Fruit fly (Drosophila melanogaster) whole organism, embryonic: ENCODE results near the gene tank.
A peak's percentile ranks its signal among the peaks of the same experiment; 100 is the strongest.

Experiments used
- B-H2 ChIP-seq: fragments of 200-800 bp; sonication (Bioruptor generic); optimal IDR thresholded peaks from 2 replicates; lab custom pipeline; 2018; ENCODE audit warnings: missing biosample characterization, mild to moderate bottlenecking, missing genetic modification characterization
- BEAF-32 ChIP-seq: fragments of 200-800 bp; sonication (Bioruptor generic); optimal IDR thresholded peaks from 3 replicates; lab custom pipeline; 2017; ENCODE audit warnings: missing biosample characterization, missing genetic modification characterization, mild to moderate bottlenecking, moderate library complexity, missing genetic modification reagents
- Bgb ChIP-seq: fragments of 200-800 bp; sonication (Bioruptor generic); IDR thresholded peaks from 2 replicates; pipeline ENCODE4 v1.3.6; 2022; ENCODE audit warnings: missing biosample characterization, missing genetic modification characterization; ENCODE audit not compliant: partially characterized antibody
- CG10147 ChIP-seq: fragments of 200-800 bp; sonication (Bioruptor generic); optimal IDR thresholded peaks from 2 replicates; lab custom pipeline; 2019; ENCODE audit warnings: missing biosample characterization, mild to moderate bottlenecking, missing genetic modification characterization, moderate library complexity
- CG11695 ChIP-seq: fragments of 200-800 bp; sonication (Bioruptor generic); IDR thresholded peaks from 3 replicates; pipeline ENCODE4 v1.3.6; 2022; ENCODE audit warnings: missing biosample characterization, missing genetic modification characterization
- CG12071 ChIP-seq: fragments of 200-800 bp; sonication (Bioruptor generic); optimal IDR thresholded peaks from 3 replicates; lab custom pipeline; 2018; ENCODE audit warnings: missing biosample characterization, mild to moderate bottlenecking, missing genetic modification characterization
- CG12155 ChIP-seq: fragments of 200-800 bp; sonication (Bioruptor generic); optimal IDR thresholded peaks from 3 replicates; lab custom pipeline; 2016; ENCODE audit warnings: missing biosample characterization, missing genetic modification characterization
- CG1233 ChIP-seq: fragments of 200-800 bp; sonication (Bioruptor generic); optimal IDR thresholded peaks from 4 replicates; lab custom pipeline; 2018; ENCODE audit warnings: missing biosample characterization, mild to moderate bottlenecking, missing genetic modification characterization
- CG13424 ChIP-seq: fragments of 200-800 bp; sonication (Bioruptor generic); optimal IDR thresholded peaks from 2 replicates; lab custom pipeline; 2019; ENCODE audit warnings: missing biosample characterization, mild to moderate bottlenecking, missing genetic modification characterization, moderate library complexity
- CG13775 ChIP-seq: fragments of 200-800 bp; sonication (Bioruptor generic); optimal IDR thresholded peaks from 3 replicates; lab custom pipeline; 2017; ENCODE audit warnings: missing biosample characterization, mild to moderate bottlenecking, missing genetic modification characterization
- CG14965 ChIP-seq: fragments of 200-800 bp; sonication (Bioruptor generic); optimal IDR thresholded peaks from 2 replicates; lab custom pipeline; 2016; ENCODE audit warnings: missing biosample characterization, missing genetic modification characterization, borderline replicate concordance
- CG15479 ChIP-seq: fragments of 200-800 bp; sonication (Bioruptor generic); optimal IDR thresholded peaks from 3 replicates; lab custom pipeline; 2019; ENCODE audit warnings: missing biosample characterization, mild to moderate bottlenecking, missing genetic modification characterization, moderate library complexity
- CG15514 ChIP-seq: fragments of 200-800 bp; sonication (Bioruptor generic); optimal IDR thresholded peaks from 3 replicates; lab custom pipeline; 2017; ENCODE audit warnings: missing biosample characterization, missing genetic modification characterization, mild to moderate bottlenecking, moderate library complexity, missing genetic modification reagents
- CG15696 ChIP-seq: fragments of 200-800 bp; sonication (Bioruptor generic); optimal IDR thresholded peaks from 2 replicates; lab custom pipeline; 2019; ENCODE audit warnings: missing biosample characterization, mild to moderate bottlenecking, missing genetic modification characterization, moderate library complexity
- CG17385 ChIP-seq: fragments of 200-800 bp; sonication (Bioruptor generic); optimal IDR thresholded peaks from 3 replicates; lab custom pipeline; 2018; ENCODE audit warnings: missing biosample characterization, mild to moderate bottlenecking, missing genetic modification characterization
- CG18476 ChIP-seq: fragments of 200-800 bp; sonication (Bioruptor generic); optimal IDR thresholded peaks from 2 replicates; lab custom pipeline; 2016; ENCODE audit warnings: missing biosample characterization, mild to moderate bottlenecking, missing genetic modification characterization
- CG2202 ChIP-seq: fragments of 200-800 bp; sonication (Bioruptor generic); optimal IDR thresholded peaks from 2 replicates; lab custom pipeline; 2018; ENCODE audit warnings: missing biosample characterization, mild to moderate bottlenecking, missing genetic modification characterization
- CG34376 ChIP-seq: fragments of 200-800 bp; sonication (Bioruptor generic); optimal IDR thresholded peaks from 2 replicates; lab custom pipeline; 2018; ENCODE audit warnings: missing biosample characterization, mild to moderate bottlenecking, missing genetic modification characterization
- CG43689 ChIP-seq: fragments of 200-800 bp; sonication (Bioruptor generic); IDR thresholded peaks from 2 replicates; pipeline ENCODE4 v1.3.6; 2022; ENCODE audit warnings: missing biosample characterization, missing genetic modification characterization
- CG4404 ChIP-seq: fragments of 200-800 bp; sonication (Bioruptor generic); IDR thresholded peaks from 2 replicates; pipeline ENCODE4 v1.3.6; 2022; ENCODE audit warnings: missing biosample characterization, missing genetic modification characterization
- CG4730 ChIP-seq: fragments of 200-800 bp; sonication (Bioruptor generic); IDR thresholded peaks from 2 replicates; pipeline ENCODE4 v1.3.6; 2022; ENCODE audit warnings: missing biosample characterization, missing genetic modification characterization
- CG6683 ChIP-seq: fragments of 200-800 bp; sonication (Bioruptor generic); optimal IDR thresholded peaks from 2 replicates; lab custom pipeline; 2017; ENCODE audit warnings: missing biosample characterization, mild to moderate bottlenecking, missing genetic modification characterization, missing genetic modification reagents
- CG6765 ChIP-seq: fragments of 200-800 bp; sonication (Bioruptor generic); optimal IDR thresholded peaks from 3 replicates; lab custom pipeline; 2017; ENCODE audit warnings: missing biosample characterization, mild to moderate bottlenecking, missing genetic modification characterization
- CG7987 ChIP-seq: fragments of 200-800 bp; sonication (Bioruptor generic); optimal IDR thresholded peaks from 2 replicates; lab custom pipeline; 2018; ENCODE audit warnings: missing biosample characterization, mild to moderate bottlenecking, missing genetic modification characterization, moderate library complexity
- CG9727 ChIP-seq: fragments of 200-800 bp; sonication (Bioruptor generic); optimal IDR thresholded peaks from 3 replicates; lab custom pipeline; 2017; ENCODE audit warnings: missing biosample characterization, mild to moderate bottlenecking, missing genetic modification characterization
- CG9932 ChIP-seq: fragments of 200-800 bp; sonication (Bioruptor generic); IDR thresholded peaks from 2 replicates; pipeline ENCODE4 v1.3.6; 2022; ENCODE audit warnings: missing biosample characterization, missing genetic modification characterization
- CHES-1-like ChIP-seq: fragments of 200-800 bp; sonication (Bioruptor generic); optimal IDR thresholded peaks from 2 replicates; lab custom pipeline; 2016; ENCODE audit warnings: missing biosample characterization, missing genetic modification characterization
- D19B ChIP-seq: fragments of 200-800 bp; sonication (Bioruptor generic); optimal IDR thresholded peaks from 2 replicates; lab custom pipeline; 2017; ENCODE audit warnings: missing biosample characterization, mild to moderate bottlenecking, missing genetic modification characterization
- Dip2 ChIP-seq: fragments of 200-800 bp; sonication (Bioruptor generic); IDR thresholded peaks from 2 replicates; pipeline ENCODE4 v1.3.6; 2022; ENCODE audit warnings: missing biosample characterization, missing genetic modification characterization
- Dp ChIP-seq: fragments of 200-800 bp; sonication (Bioruptor generic); optimal IDR thresholded peaks from 2 replicates; lab custom pipeline; 2018; ENCODE audit warnings: missing biosample characterization, mild to moderate bottlenecking, missing genetic modification characterization, moderate library complexity
- E2f2 ChIP-seq: fragments of 200-800 bp; sonication (Bioruptor generic); IDR thresholded peaks from 2 replicates; pipeline ENCODE4 v1.3.6; 2022; ENCODE audit warnings: missing biosample characterization, missing genetic modification characterization
- Fer1 ChIP-seq: fragments of 200-800 bp; sonication (Bioruptor generic); optimal IDR thresholded peaks from 2 replicates; lab custom pipeline; 2017; ENCODE audit warnings: missing biosample characterization, mild to moderate bottlenecking, missing genetic modification characterization
- MTF-1 ChIP-seq: fragments of 200-800 bp; sonication (Bioruptor generic); optimal IDR thresholded peaks from 2 replicates; lab custom pipeline; 2018; ENCODE audit warnings: missing biosample characterization, mild to moderate bottlenecking, missing genetic modification characterization, borderline replicate concordance
- Med ChIP-seq: fragments of 200-800 bp; sonication (Bioruptor generic); peaks from one replicate; lab custom pipeline; 2016; ENCODE audit warnings: missing biosample characterization, missing genetic modification characterization, mild to moderate bottlenecking, inconsistent platforms, moderate library complexity
- Nf-YB ChIP-seq: fragments of 200-800 bp; sonication (Bioruptor generic); optimal IDR thresholded peaks from 3 replicates; lab custom pipeline; 2019; ENCODE audit warnings: missing biosample characterization, mild to moderate bottlenecking, missing genetic modification characterization, moderate library complexity
- PHDP ChIP-seq: fragments of 200-800 bp; sonication (Bioruptor generic); optimal IDR thresholded peaks from 3 replicates; lab custom pipeline; 2018; ENCODE audit warnings: missing biosample characterization, mild to moderate bottlenecking, missing genetic modification characterization, moderate library complexity
- Sox100B ChIP-seq: fragments of 200-800 bp; sonication (Bioruptor generic); optimal IDR thresholded peaks from 3 replicates; lab custom pipeline; 2018; ENCODE audit warnings: missing biosample characterization, mild to moderate bottlenecking, missing genetic modification characterization
- Sox102F ChIP-seq: fragments of 200-800 bp; sonication (Bioruptor generic); optimal IDR thresholded peaks from 2 replicates; lab custom pipeline; 2018; ENCODE audit warnings: missing biosample characterization, mild to moderate bottlenecking, missing genetic modification characterization, moderate library complexity
- TFAM ChIP-seq: fragments of 200-800 bp; sonication (Bioruptor generic); optimal IDR thresholded peaks from 2 replicates; lab custom pipeline; 2017; ENCODE audit warnings: missing biosample characterization, missing genetic modification characterization, inconsistent platforms
- ara ChIP-seq: fragments of 200-800 bp; sonication (Bioruptor generic); IDR thresholded peaks from 2 replicates; pipeline ENCODE4 v1.3.6; 2022; ENCODE audit warnings: missing biosample characterization, missing genetic modification characterization
- gsb-n ChIP-seq: fragments of 200-800 bp; sonication (Bioruptor generic); optimal IDR thresholded peaks from 3 replicates; lab custom pipeline; 2018; ENCODE audit warnings: missing biosample characterization, mild to moderate bottlenecking, missing genetic modification characterization
- knrl ChIP-seq: fragments of 200-800 bp; sonication (Bioruptor generic); IDR thresholded peaks from 3 replicates; pipeline ENCODE4 v1.3.6; 2022; ENCODE audit warnings: missing biosample characterization, missing genetic modification characterization; ENCODE audit not compliant: partially characterized antibody
- odd ChIP-seq: fragments of 200-800 bp; sonication (Bioruptor generic); optimal IDR thresholded peaks from 2 replicates; lab custom pipeline; 2017; ENCODE audit warnings: missing biosample characterization, mild to moderate bottlenecking, missing genetic modification characterization
- schlank ChIP-seq: fragments of 200-800 bp; sonication (Bioruptor generic); optimal IDR thresholded peaks from 2 replicates; lab custom pipeline; 2018; ENCODE audit warnings: missing biosample characterization, mild to moderate bottlenecking, missing genetic modification characterization
- sna ChIP-seq: fragments of 200-800 bp; sonication (Bioruptor generic); IDR thresholded peaks from 2 replicates; pipeline ENCODE4 v1.3.6; 2022; ENCODE audit warnings: missing biosample characterization, missing genetic modification characterization; ENCODE audit not compliant: partially characterized antibody
- stwl ChIP-seq: fragments of 200-800 bp; sonication (Bioruptor generic); optimal IDR thresholded peaks from 3 replicates; lab custom pipeline; 2018; ENCODE audit warnings: missing biosample characterization, mild to moderate bottlenecking, missing genetic modification characterization, moderate library complexity
- wek ChIP-seq: fragments of 200-800 bp; sonication (Bioruptor generic); optimal IDR thresholded peaks from 3 replicates; lab custom pipeline; 2018; ENCODE audit warnings: missing biosample characterization, mild to moderate bottlenecking, missing genetic modification characterization, moderate library complexity
- zen2 ChIP-seq: fragments of 200-800 bp; sonication (Bioruptor generic); IDR thresholded peaks from 3 replicates; pipeline ENCODE4 v1.3.6; 2022; ENCODE audit warnings: missing biosample characterization, missing genetic modification characterization; ENCODE audit not compliant: partially characterized antibody

tank gene

dm6 chr2L:4830490-4830889 is 7.3 kb downstream of the tank start, which contains the start of gene Fnta (continued):
- TF ChIP-seq CG18476 (GFP tag; lab: Kevin White, UChicago) = no peak
- TF ChIP-seq CG13775 (GFP tag; lab: Kevin White, UChicago) = no peak
- TF ChIP-seq CG9932 = no peak
- no peak for TF ChIP-seq CG12155 (GFP tag; lab: Kevin White, UChicago)
- no peak for TF ChIP-seq ara
- TF ChIP-seq gsb-n (tag; lab: Kevin White, UChicago) = no peak
- peak; percentile 89 for TF ChIP-seq sna (GFP tag; lab: Robert Waterston, UW)
- no peak for TF ChIP-seq CG1233
- TF ChIP-seq zen2 = peak; percentile 92
- TF ChIP-seq CG11695 (GFP tag; lab: Robert Waterston, UW) = 0 out of 3 replicates have a peak, but pooled peaks have one; percentile 22
- TF ChIP-seq D19B (GFP tag; lab: Kevin White, UChicago) = no peak
- peak; percentile 24; the same call in 1 of the 3 replicates for TF ChIP-seq knrl (GFP tag; lab: Robert Waterston, UW)
- TF ChIP-seq BEAF-32 (GFP tag; lab: Kevin White, UChicago) = peak; percentile 54
- TF ChIP-seq Dp = peak; percentile 80
- TF ChIP-seq Bgb (GFP tag; lab: Robert Waterston, UW) = peak; percentile 90
- peak; percentile 8 for TF ChIP-seq Med (GFP tag; lab: Kevin White, UChicago)
- TF ChIP-seq, all 482 proteins: peak for 53

- TF ChIP-seq CG4404 = no peak
- TF ChIP-seq MTF-1 = peak; percentile 16
- TF ChIP-seq Nf-YB (GFP tag; lab: Kevin White, UChicago) = no peak
- peak; percentile 42 for TF ChIP-seq CG15514 (GFP tag; lab: Kevin White, UChicago)
- no peak for TF ChIP-seq CG4730 (GFP tag; lab: Robert Waterston, UW)
- no peak for TF ChIP-seq Sox102F
- peak; percentile 57 for TF ChIP-seq CG6765 (GFP tag; lab: Kevin White, UChicago)
- TF ChIP-seq stwl (tag; lab: Kevin White, UChicago) = no peak
- peak; percentile 6 for TF ChIP-seq CG9727
- peak; percentile 22 for TF ChIP-seq odd (GFP tag; lab: Kevin White, UChicago)
- peak; percentile 24; the same call in 1 of the 2 replicates for TF ChIP-seq E2f2
- TF ChIP-seq CG11695 (GFP tag; lab: Robert Waterston, UW) = no peak
- TF ChIP-seq CG17385 = peak; percentile 12
- peak; percentile 70 for TF ChIP-seq CG7987 (GFP tag; lab: Kevin White, UChicago)
- TF ChIP-seq CG13424 (tag; lab: Kevin White, UChicago) = peak; percentile 19
- TF ChIP-seq CG15479 = peak; percentile 71
- TF ChIP-seq CG43689 = no peak
- peak; percentile 55 for TF ChIP-seq B-H2 (GFP tag; lab: Kevin White, UChicago)
- peak; percentile 12 for TF ChIP-seq Sox100B (GFP tag; lab: Kevin White, UChicago)
- peak; percentile 2 for TF ChIP-seq CG15696 (tag; lab: Kevin White, UChicago)
- no peak for TF ChIP-seq Dp
- peak; percentile 33 for TF ChIP-seq wek (GFP tag; lab: Kevin White, UChicago)
- peak; percentile 6 for TF ChIP-seq CG6683 (GFP tag; lab: Kevin White, UChicago)
- peak; percentile 69 for TF ChIP-seq Fer1
- TF ChIP-seq CG12071 (GFP tag; lab: Kevin White, UChicago) = peak; percentile 55
- peak; percentile 64 for TF ChIP-seq Med (GFP tag; lab: Kevin White, UChicago)
- no peak for TF ChIP-seq TFAM (GFP tag; lab: Kevin White, UChicago)
- no peak for TF ChIP-seq Dip2 (GFP tag; lab: Robert Waterston, UW)
- no peak for TF ChIP-seq CHES-1-like (GFP tag; lab: Kevin White, UChicago)
- TF ChIP-seq schlank = peak; percentile 56
- no peak for TF ChIP-seq CG2202 (tag; lab: Kevin White, UChicago)
- TF ChIP-seq CG10147 (GFP tag; lab: Kevin White, UChicago) = peak; percentile 3
- no peak for TF ChIP-seq CG14965 (GFP tag; lab: Kevin White, UChicago)
- peak; percentile 9 for TF ChIP-seq CG34376
- TF ChIP-seq PHDP (tag; lab: Kevin White, UChicago) = peak; percentile 50
Measured at dm6 chr2L:4829040-4829439, 8.8 kb downstream of the tank start.
